Worm (Caenorhabditis elegans): ENCODE results near the gene txt-19.
A peak's percentile ranks its signal among the peaks of the same experiment; 100 is the strongest.

Gene txt-19

ce11 chrIV:12835363-12835762, 10.3 kb upstream of the txt-19 start:
- TF ChIP-seq mls-2 (tag; optimal IDR thresholded peaks at IDR 0.05): no peak
- no peak for TF ChIP-seq tbx-8 (GFP tag; optimal IDR thresholded peaks at IDR 0.05)
- no peak for TF ChIP-seq M03D4.4 (tag; optimal IDR thresholded peaks at IDR 0.05)
- TF ChIP-seq ceh-43 (GFP tag; optimal IDR thresholded peaks at IDR 0.05): no peak

ce11 chrIV:12836208-12836607, 9.5 kb upstream of the txt-19 start, which contains the start of gene M02B1.3:
Gene M02B1.3, plus strand, starts transcription at chrIV:12836508.
- TF ChIP-seq ceh-39 (tag; optimal IDR thresholded peaks at IDR 0.05) (no peak), nhr-12 (tag; optimal IDR thresholded peaks at IDR 0.05) (no peak), ztf-11 (tag; optimal IDR thresholded peaks at IDR 0.05) (no peak), snpc-4 (tag; optimal IDR thresholded peaks at IDR 0.05) (no peak), ceh-43 (GFP tag; optimal IDR thresholded peaks at IDR 0.05) (no peak), nhr-2 (tag; optimal IDR thresholded peaks at IDR 0.05) (no peak), mep-1 (tag; optimal IDR thresholded peaks at IDR 0.05) (no peak), zip-8 (tag; optimal IDR thresholded peaks at IDR 0.05) (no peak), sem-2 (GFP tag; optimal IDR thresholded peaks at IDR 0.05) (no peak), mab-5 (tag; optimal IDR thresholded peaks at IDR 0.05) (no peak)

- TF ChIP-seq pha-4 (tag; optimal IDR thresholded peaks at IDR 0.05): no peak
- TF ChIP-seq tbx-8 (GFP tag; optimal IDR thresholded peaks at IDR 0.05): no peak
- no peak for TF ChIP-seq nhr-28 (tag; optimal IDR thresholded peaks at IDR 0.05)
- no peak for TF ChIP-seq nhr-237 (tag; optimal IDR thresholded peaks at IDR 0.05)
- no peak for TF ChIP-seq blmp-1 (tag; optimal IDR thresholded peaks at IDR 0.05)
- no peak for TF ChIP-seq ces-1 (GFP tag; optimal IDR thresholded peaks at IDR 0.05)
- TF ChIP-seq unc-62 (GFP tag; optimal IDR thresholded peaks at IDR 0.05): no peak
- no peak for TF ChIP-seq lsy-2 (tag; optimal IDR thresholded peaks at IDR 0.05)
- no peak for TF ChIP-seq drap-1 (GFP tag; optimal IDR thresholded peaks at IDR 0.05)
- no peak for TF ChIP-seq nhr-76 (tag; optimal IDR thresholded peaks at IDR 0.05)
- TF ChIP-seq nhr-2 (tag; optimal IDR thresholded peaks at IDR 0.05): no peak
- no peak for TF ChIP-seq sem-2 (GFP tag; optimal IDR thresholded peaks at IDR 0.05)
- TF ChIP-seq zip-8 (tag; optimal IDR thresholded peaks at IDR 0.05): no peak
- no peak for TF ChIP-seq cnd-1 (tag; optimal IDR thresholded peaks at IDR 0.05)
- no peak for TF ChIP-seq M03D4.4 (tag; optimal IDR thresholded peaks at IDR 0.05)
- TF ChIP-seq snpc-4 (tag; optimal IDR thresholded peaks at IDR 0.05): no peak
- TF ChIP-seq bed-3 (GFP tag; optimal IDR thresholded peaks at IDR 0.05): no peak
Observed at ce11 chrIV:12840348-12840747, 5.4 kb upstream of the txt-19 start.

ce11 chrIV:12840873-12841272, 4.8 kb upstream of the txt-19 start:
- TF ChIP-seq unc-120 (tag; optimal IDR thresholded peaks at IDR 0.05; ENCODE audit: poor library complexity, severe bottlenecking): no peak
- no peak for TF ChIP-seq hlh-1 (tag; optimal IDR thresholded peaks at IDR 0.05)

- TF ChIP-seq tbx-8 (GFP tag; optimal IDR thresholded peaks at IDR 0.05) (no peak), ceh-83 (GFP tag; optimal IDR thresholded peaks at IDR 0.05) (no peak), blmp-1 (tag; optimal IDR thresholded peaks at IDR 0.05) (no peak), nhr-237 (tag; optimal IDR thresholded peaks at IDR 0.05) (no peak), lin-32 (GFP tag; optimal IDR thresholded peaks at IDR 0.05) (no peak), ceh-39 (tag; optimal IDR thresholded peaks at IDR 0.05) (no peak), elt-3 (tag; optimal IDR thresholded peaks at IDR 0.05) (no peak), nhr-28 (tag; optimal IDR thresholded peaks at IDR 0.05) (no peak), flh-1 (GFP tag; optimal IDR thresholded peaks at IDR 0.05) (no peak), mls-2 (tag; optimal IDR thresholded peaks at IDR 0.05) (no peak), bed-3 (GFP tag; optimal IDR thresholded peaks at IDR 0.05) (no peak), mep-1 (tag; optimal IDR thresholded peaks at IDR 0.05) (no peak)
Observed at ce11 chrIV:12842121-12842520, 3.6 kb upstream of the txt-19 start.

ce11 chrIV:12842895-12843294, 2.8 kb upstream of the txt-19 start:
- TF ChIP-seq ces-1 (GFP tag; optimal IDR thresholded peaks at IDR 0.05): peak; percentile 75
- TF ChIP-seq nhr-12 (tag; optimal IDR thresholded peaks at IDR 0.05): no peak
- TF ChIP-seq ceh-39 (tag; optimal IDR thresholded peaks at IDR 0.05): no peak
- TF ChIP-seq lin-32 (GFP tag; optimal IDR thresholded peaks at IDR 0.05): no peak
